Worm (Caenorhabditis elegans) whole organism, late embryonic: ENCODE data around the gene msp-57.
A peak's percentile ranks its signal among the peaks of the same experiment; 100 is the strongest.

Experiments used
- C38D4.7 ChIP-seq: fragments of 200-800 bp; sonication (Bioruptor generic); optimal IDR thresholded peaks from 2 replicates; lab custom pipeline; 2018; ENCODE audit warnings: mild to moderate bottlenecking, missing genetic modification characterization, moderate library complexity, missing compliant biosample characterization
- ahr-1 ChIP-seq: sonication (generic microtip); optimal IDR thresholded peaks from 2 replicates; lab custom pipeline; 2016; ENCODE audit warnings: missing genetic modification characterization, missing compliant biosample characterization
- ama-1 ChIP-seq: fragments of 150-350 bp; optimal IDR thresholded peaks from 2 replicates; lab custom pipeline; 2014
- ceh-14 ChIP-seq: sonication (generic microtip); optimal IDR thresholded peaks from 2 replicates; lab custom pipeline; 2016; ENCODE audit warnings: missing genotype, missing genetic modification characterization, missing compliant biosample characterization
- ceh-2 ChIP-seq: sonication (generic microtip); optimal IDR thresholded peaks from 2 replicates; lab custom pipeline; 2016; ENCODE audit warnings: missing genotype, missing genetic modification characterization, missing compliant biosample characterization
- ceh-22 ChIP-seq: sonication (generic microtip); optimal IDR thresholded peaks from 2 replicates; lab custom pipeline; 2017; ENCODE audit warnings: missing biosample characterization, missing genetic modification characterization
- ceh-24 ChIP-seq: sonication (generic microtip); optimal IDR thresholded peaks from 2 replicates; lab custom pipeline; 2016; ENCODE audit warnings: mild to moderate bottlenecking, missing genetic modification characterization, missing compliant biosample characterization
- ceh-34 ChIP-seq: sonication (generic microtip); optimal IDR thresholded peaks from 2 replicates; lab custom pipeline; 2016; ENCODE audit warnings: mild to moderate bottlenecking, missing genetic modification characterization, missing compliant biosample characterization
- ceh-48 ChIP-seq: sonication (generic microtip); optimal IDR thresholded peaks from 2 replicates; lab custom pipeline; 2016; ENCODE audit warnings: missing genetic modification characterization, inconsistent platforms, missing compliant biosample characterization
- dve-1 ChIP-seq: sonication (generic microtip); optimal IDR thresholded peaks from 2 replicates; lab custom pipeline; 2017; ENCODE audit warnings: antibody characterized with exemption, mild to moderate bottlenecking, missing genetic modification characterization, missing compliant biosample characterization
- elt-2 ChIP-seq: sonication (generic microtip); optimal IDR thresholded peaks from 2 replicates; lab custom pipeline; 2016; ENCODE audit warnings: missing genetic modification reagents, missing genetic modification characterization, missing compliant biosample characterization
- ets-4 ChIP-seq: sonication (generic microtip); optimal IDR thresholded peaks from 2 replicates; lab custom pipeline; 2016; ENCODE audit warnings: missing genetic modification characterization, missing compliant biosample characterization
- fax-1 ChIP-seq: sonication (generic microtip); optimal IDR thresholded peaks from 2 replicates; lab custom pipeline; 2016; ENCODE audit warnings: missing genotype, missing genetic modification characterization, missing compliant biosample characterization
- fkh-10 ChIP-seq: fragments of 150-350 bp; optimal IDR thresholded peaks from 2 replicates; lab custom pipeline; 2014; ENCODE audit warnings: missing biosample characterization, missing genetic modification reagents, missing genetic modification characterization
- hlh-15 ChIP-seq: sonication (generic microtip); optimal IDR thresholded peaks from 2 replicates; lab custom pipeline; 2016; ENCODE audit warnings: missing genetic modification characterization, missing compliant biosample characterization
- hlh-8 ChIP-seq: sonication (generic microtip); optimal IDR thresholded peaks from 2 replicates; lab custom pipeline; 2016; ENCODE audit warnings: missing genotype, missing genetic modification characterization, missing compliant biosample characterization
- lim-6 ChIP-seq: sonication (generic microtip); optimal IDR thresholded peaks from 2 replicates; lab custom pipeline; 2016; ENCODE audit warnings: missing genetic modification characterization, missing compliant biosample characterization
- nfya-1 ChIP-seq: sonication (generic microtip); optimal IDR thresholded peaks from 2 replicates; lab custom pipeline; 2017; ENCODE audit warnings: missing genetic modification characterization, mild to moderate bottlenecking, missing compliant biosample characterization, antibody characterized with exemption, moderate library complexity
- nhr-232 ChIP-seq: sonication (generic microtip); optimal IDR thresholded peaks from 2 replicates; lab custom pipeline; 2016; ENCODE audit warnings: missing genetic modification characterization, missing compliant biosample characterization
- odd-2 ChIP-seq: sonication (generic microtip); optimal IDR thresholded peaks from 2 replicates; lab custom pipeline; 2017; ENCODE audit warnings: antibody characterized with exemption, mild to moderate bottlenecking, missing genetic modification characterization, missing compliant biosample characterization
- pag-3 ChIP-seq: sonication (generic microtip); optimal IDR thresholded peaks from 2 replicates; lab custom pipeline; 2016; ENCODE audit warnings: missing compliant biosample characterization, missing genetic modification characterization, borderline replicate concordance
- pax-1 ChIP-seq: fragments of 150-350 bp; optimal IDR thresholded peaks from 2 replicates; lab custom pipeline; 2014; ENCODE audit warnings: missing biosample characterization, missing genetic modification characterization
- sox-2 ChIP-seq: fragments of 200-800 bp; sonication (Bioruptor generic); IDR thresholded peaks from 2 replicates; pipeline ENCODE4 v1.3.6; 2022; ENCODE audit warnings: missing genetic modification reagents, missing genetic modification characterization, missing compliant biosample characterization
- sox-4 ChIP-seq: sonication (generic microtip); optimal IDR thresholded peaks from 2 replicates; lab custom pipeline; 2017; ENCODE audit warnings: mild to moderate bottlenecking, missing genetic modification characterization, inconsistent platforms, missing compliant biosample characterization
- tbx-2 ChIP-seq: sonication (generic microtip); optimal IDR thresholded peaks from 2 replicates; lab custom pipeline; 2016; ENCODE audit warnings: missing genetic modification characterization, missing compliant biosample characterization
- ttx-3 ChIP-seq: sonication (generic microtip); optimal IDR thresholded peaks from 2 replicates; lab custom pipeline; 2016; ENCODE audit warnings: missing genetic modification reagents, missing genetic modification characterization, missing compliant biosample characterization
- unc-3 ChIP-seq, 2 experiments: fragments of 200-800 bp in 1 of 2; sonication (Bioruptor generic) in 1 of 2; sonication (generic microtip) in 1 of 2; conservative IDR thresholded peaks in 1 of 2; optimal IDR thresholded peaks in 1 of 2; 2 replicates each; pipeline versions ENCODE4 v1.3.6 to Lab custom; 2016 to 2022; ENCODE audit warnings: missing compliant biosample characterization in 2 of 2, missing genetic modification characterization in 2 of 2, missing genetic modification reagents in 1 of 2
- unc-42 ChIP-seq: sonication (generic microtip); optimal IDR thresholded peaks from 2 replicates; lab custom pipeline; 2016; ENCODE audit warnings: missing genotype, missing genetic modification characterization, missing compliant biosample characterization
- zip-5 ChIP-seq: sonication (generic microtip); optimal IDR thresholded peaks from 2 replicates; lab custom pipeline; 2016; ENCODE audit warnings: missing genetic modification characterization, missing compliant biosample characterization

Gene msp-57

ce11 chrIV:5078846-5079245 lies 16.5 kb downstream of the msp-57 start:
- TF ChIP-seq fkh-10 (GFP tag; lab: Kevin White, UChicago) (no peak), nfya-1 (tag; lab: Kevin White, UChicago) (peak; percentile 36), hlh-8 (tag; lab: Kevin White, UChicago) (peak; percentile 53), unc-42 (peak; percentile 9), C38D4.7 (no peak)
- TF ChIP-seq, all 69 proteins: peak for 3

- TF ChIP-seq fax-1 (tag; lab: Kevin White, UChicago) (no peak), tbx-2 (peak; percentile 13), sox-2 (GFP tag; lab: Robert Waterston, UW) (no peak)
- TF ChIP-seq, all 69 proteins: peak for 1
Measured at ce11 chrIV:5081122-5081521, 18.7 kb downstream of the msp-57 start.

- TF ChIP-seq C38D4.7 (no peak), ttx-3 (tag; lab: Kevin White, UChicago) (no peak), ahr-1 (tag; lab: Kevin White, UChicago) (no peak), pag-3 (tag; lab: Kevin White, UChicago) (no peak), ceh-2 (tag; lab: Kevin White, UChicago) (no peak), ama-1 (no peak), unc-3 (GFP tag; conservative IDR thresholded peaks at IDR 0.05; lab: Robert Waterston, UW) (no peak), unc-3 (tag; optimal IDR thresholded peaks at IDR 0.05; lab: Kevin White, UChicago) (no peak), ets-4 (tag; lab: Kevin White, UChicago) (no peak), nfya-1 (tag; lab: Kevin White, UChicago) (no peak)
Measured at ce11 chrIV:5082900-5083530, 20.6 kb downstream of the msp-57 start, which contains the start of gene pygo-1. pygo-1 (plus strand) TSS chrIV:5083303.

- TF ChIP-seq lim-6 (no peak), fkh-10 (GFP tag; lab: Kevin White, UChicago) (no peak), hlh-15 (no peak), pax-1 (tag; lab: Kevin White, UChicago) (no peak), ceh-34 (tag; lab: Kevin White, UChicago) (no peak), zip-5 (tag; lab: Kevin White, UChicago) (no peak), odd-2 (tag; lab: Kevin White, UChicago) (no peak)
Measured at ce11 chrIV:5083832-5084231, 21.5 kb downstream of the msp-57 start.

- TF ChIP-seq ceh-24 (tag; lab: Kevin White, UChicago), result no peak
- TF ChIP-seq sox-2 (GFP tag; lab: Robert Waterston, UW), result no peak
- TF ChIP-seq ets-4 (tag; lab: Kevin White, UChicago), result no peak
- TF ChIP-seq hlh-15, result no peak
- no peak for TF ChIP-seq nhr-232 (tag; lab: Kevin White, UChicago)
- no peak for TF ChIP-seq ceh-22 (tag; lab: Kevin White, UChicago)
- TF ChIP-seq dve-1 (tag; lab: Kevin White, UChicago), result no peak
Measured at ce11 chrIV:5085782-5086181, 23.4 kb downstream of the msp-57 start.

ce11 chrIV:5086243-5086960 lies 24.0 kb downstream of the msp-57 start:
- TF ChIP-seq hlh-8 (tag; lab: Kevin White, UChicago) (no peak), hlh-15 (no peak), elt-2 (tag; lab: Kevin White, UChicago) (no peak), ceh-48 (no peak), sox-4 (no peak), ceh-22 (tag; lab: Kevin White, UChicago) (no peak), ceh-34 (tag; lab: Kevin White, UChicago) (no peak), ceh-2 (tag; lab: Kevin White, UChicago) (no peak), ceh-14 (tag; lab: Kevin White, UChicago) (no peak), ahr-1 (tag; lab: Kevin White, UChicago) (no peak), C38D4.7 (no peak)
- TF ChIP-seq, all 69 proteins: peak for 0
